Worm (Caenorhabditis elegans): Measurements from ENCODE around the gene nep-17.

- TF ChIP-seq nhr-77 (tag; optimal IDR thresholded peaks at IDR 0.05) = no peak
- TF ChIP-seq ama-1 (optimal IDR thresholded peaks at IDR 0.05) = no peak
- TF ChIP-seq nhr-11 (tag; optimal IDR thresholded peaks at IDR 0.05) = no peak
These were observed 13.6 kb downstream of the nep-17 start for ce11 chrII:13521179-13521616.
